Worm (Caenorhabditis elegans) whole organism, L1 larva: ENCODE data around the gene K04C2.5.
A peak's percentile ranks its signal among the peaks of the same experiment; 100 is the strongest.

Experiments
- C04F5.9 ChIP-seq: sonication (generic microtip); optimal IDR thresholded peaks from 2 replicates; lab custom pipeline; 2016; ENCODE audit warnings: missing genetic modification characterization, missing compliant biosample characterization
- F16B12.6 ChIP-seq: fragments of 150-350 bp; optimal IDR thresholded peaks from 2 replicates; lab custom pipeline; 2014; ENCODE audit warnings: missing biosample characterization, missing genetic modification characterization
- Y116A8C.19 ChIP-seq: sonication (generic microtip); optimal IDR thresholded peaks from 2 replicates; lab custom pipeline; 2016; ENCODE audit warnings: missing compliant biosample characterization, missing genetic modification characterization, borderline replicate concordance
- alr-1 ChIP-seq: fragments of 200-800 bp; sonication (Bioruptor generic); optimal IDR thresholded peaks from 2 replicates; lab custom pipeline; 2018; ENCODE audit warnings: borderline replicate concordance, mild to moderate bottlenecking, missing genetic modification characterization, missing compliant biosample characterization
- aly-2 ChIP-seq: fragments of 150-350 bp; optimal IDR thresholded peaks from 2 replicates; lab custom pipeline; 2014; ENCODE audit warnings: missing biosample characterization, missing genetic modification characterization
- blmp-1 ChIP-seq: fragments of 150-350 bp; optimal IDR thresholded peaks from 2 replicates; lab custom pipeline; 2014; ENCODE audit warnings: missing biosample characterization, missing genetic modification characterization
- ceh-63 ChIP-seq: fragments of 200-800 bp; sonication (Bioruptor generic); optimal IDR thresholded peaks from 2 replicates; lab custom pipeline; 2018; ENCODE audit warnings: mild to moderate bottlenecking, missing genetic modification characterization, missing compliant biosample characterization
- ceh-82 ChIP-seq, 3 experiments: fragments of 150-350 bp in 1 of 3; sonication (generic microtip) in 2 of 3; optimal IDR thresholded peaks; 2 replicates each; lab custom pipeline; 2014 to 2017; ENCODE audit warnings: missing biosample characterization in 3 of 3, missing genetic modification characterization in 3 of 3
- ceh-90 ChIP-seq: sonication (generic microtip); optimal IDR thresholded peaks from 2 replicates; lab custom pipeline; 2016; ENCODE audit warnings: missing genetic modification characterization, missing compliant biosample characterization
- dpl-1 ChIP-seq, 3 experiments: fragments of 150-350 bp in 2 of 3; sonication (generic microtip) in 1 of 3; optimal IDR thresholded peaks; 2 replicates each; lab custom pipeline; 2014 to 2017; ENCODE audit warnings: missing biosample characterization in 3 of 3, missing genetic modification characterization in 3 of 3, missing genetic modification reagents in 3 of 3
- dsc-1 ChIP-seq: sonication (generic microtip); optimal IDR thresholded peaks from 2 replicates; lab custom pipeline; 2016; ENCODE audit warnings: mild to moderate bottlenecking, missing genetic modification characterization, missing compliant biosample characterization
- efl-1 ChIP-seq, 4 experiments: fragments of 150-350 bp; optimal IDR thresholded peaks in 3 of 4; peaks in 1 of 4; 1 replicate in 1 of 4; 2 replicates in 3 of 4; lab custom pipeline; 2014; ENCODE audit warnings: missing biosample characterization in 2 of 4, missing genetic modification characterization in 2 of 4, missing genetic modification reagents in 2 of 4
- elt-2 ChIP-seq: sonication (generic microtip); optimal IDR thresholded peaks from 2 replicates; lab custom pipeline; 2016; ENCODE audit warnings: missing genetic modification characterization, mild to moderate bottlenecking, inconsistent platforms, missing compliant biosample characterization, missing genetic modification reagents
- fos-1 ChIP-seq: fragments of 150-350 bp; optimal IDR thresholded peaks from 2 replicates; lab custom pipeline; 2014; ENCODE audit warnings: missing biosample characterization, missing genetic modification characterization
- hlh-17 ChIP-seq: fragments of 200-800 bp; sonication (Bioruptor generic); optimal IDR thresholded peaks from 2 replicates; lab custom pipeline; 2018; ENCODE audit warnings: missing genetic modification characterization, mild to moderate bottlenecking, missing compliant biosample characterization, moderate library complexity, borderline replicate concordance
- irx-1 ChIP-seq: sonication (generic microtip); optimal IDR thresholded peaks from 2 replicates; lab custom pipeline; 2016; ENCODE audit warnings: missing genetic modification characterization, missing compliant biosample characterization
- lin-14 ChIP-seq: fragments of 200-800 bp; sonication (Bioruptor generic); optimal IDR thresholded peaks from 2 replicates; lab custom pipeline; 2018; ENCODE audit warnings: mild to moderate bottlenecking, missing genetic modification characterization, moderate library complexity, missing compliant biosample characterization
- lin-15B ChIP-seq: fragments of 150-350 bp; sonication (generic microtip); optimal IDR thresholded peaks from 3 replicates; lab custom pipeline; 2014; ENCODE audit warnings: missing biosample characterization, missing genetic modification characterization
- lin-35 ChIP-seq, 2 experiments: fragments of 150-350 bp; optimal IDR thresholded peaks; 2 replicates each; lab custom pipeline; 2014; ENCODE audit warnings: missing biosample characterization in 2 of 2, missing genetic modification characterization in 2 of 2, missing genetic modification reagents in 2 of 2
- lin-39 ChIP-seq: fragments of 150-350 bp; optimal IDR thresholded peaks from 2 replicates; lab custom pipeline; 2014; ENCODE audit warnings: missing biosample characterization, missing genetic modification reagents, missing genetic modification characterization
- lsy-2 ChIP-seq, 2 experiments: fragments of 150-350 bp; optimal IDR thresholded peaks; 2 replicates each; lab custom pipeline; 2014; ENCODE audit warnings: missing biosample characterization in 2 of 2, missing genetic modification characterization in 2 of 2
- mab-9 ChIP-seq: fragments of 200-800 bp; sonication (Bioruptor generic); IDR thresholded peaks from 2 replicates; pipeline ENCODE4 v1.3.6; 2022; ENCODE audit warnings: missing genetic modification reagents, missing genetic modification characterization, missing compliant biosample characterization
- mdl-1 ChIP-seq, 2 experiments: fragments of 150-350 bp; optimal IDR thresholded peaks; 2 replicates each; lab custom pipeline; 2014 to 2017; ENCODE audit warnings: missing biosample characterization in 2 of 2, missing genetic modification characterization in 2 of 2, inconsistent platforms in 1 of 2
- mef-2 ChIP-seq: fragments of 150-350 bp; optimal IDR thresholded peaks from 2 replicates; lab custom pipeline; 2014; ENCODE audit warnings: missing biosample characterization, missing genetic modification characterization
- mep-1 ChIP-seq: fragments of 150-350 bp; optimal IDR thresholded peaks from 2 replicates; lab custom pipeline; 2014; ENCODE audit warnings: missing biosample characterization, missing genetic modification characterization
- nhr-11 ChIP-seq: fragments of 150-350 bp; optimal IDR thresholded peaks from 2 replicates; lab custom pipeline; 2014; ENCODE audit warnings: missing biosample characterization, missing genetic modification characterization
- nhr-19 ChIP-seq: fragments of 200-800 bp; sonication (Bioruptor generic); conservative IDR thresholded peaks from 2 replicates; pipeline ENCODE4 v1.3.6; 2022; ENCODE audit warnings: missing genetic modification characterization, missing compliant biosample characterization
- nhr-20 ChIP-seq: sonication (generic microtip); optimal IDR thresholded peaks from 2 replicates; lab custom pipeline; 2016; ENCODE audit warnings: mild to moderate bottlenecking, missing genetic modification characterization, missing compliant biosample characterization
- nhr-28 ChIP-seq: fragments of 150-350 bp; optimal IDR thresholded peaks from 2 replicates; lab custom pipeline; 2014; ENCODE audit warnings: missing biosample characterization, missing genetic modification characterization
- nhr-47 ChIP-seq: sonication (generic microtip); optimal IDR thresholded peaks from 2 replicates; lab custom pipeline; 2016; ENCODE audit warnings: mild to moderate bottlenecking, missing genetic modification characterization, moderate library complexity, missing compliant biosample characterization
- nhr-71 ChIP-seq: sonication (generic microtip); optimal IDR thresholded peaks from 2 replicates; lab custom pipeline; 2016; ENCODE audit warnings: mild to moderate bottlenecking, missing genetic modification characterization, moderate library complexity, missing compliant biosample characterization
- nhr-85 ChIP-seq: sonication (generic microtip); peaks from one replicate; lab custom pipeline; 2016; ENCODE audit warnings: missing genetic modification characterization, inconsistent platforms, missing compliant biosample characterization
- pag-3 ChIP-seq: sonication (generic microtip); optimal IDR thresholded peaks from 2 replicates; lab custom pipeline; 2017; ENCODE audit warnings: missing genetic modification characterization, mild to moderate bottlenecking, missing compliant biosample characterization, antibody characterized with exemption, borderline replicate concordance; ENCODE audit not compliant: insufficient read depth
- pax-3 ChIP-seq: fragments of 200-800 bp; sonication (Bioruptor generic); optimal IDR thresholded peaks from 2 replicates; lab custom pipeline; 2018; ENCODE audit warnings: mild to moderate bottlenecking, missing genetic modification characterization, moderate library complexity, missing compliant biosample characterization
- pqm-1 ChIP-seq: sonication (generic microtip); optimal IDR thresholded peaks from 3 replicates; lab custom pipeline; 2017; ENCODE audit warnings: missing biosample characterization, missing genetic modification characterization
- rnt-1 ChIP-seq: sonication (generic microtip); optimal IDR thresholded peaks from 2 replicates; lab custom pipeline; 2016; ENCODE audit warnings: mild to moderate bottlenecking, missing genetic modification characterization, moderate library complexity, missing compliant biosample characterization
- snpc-4 ChIP-seq: fragments of 150-350 bp; optimal IDR thresholded peaks from 2 replicates; lab custom pipeline; 2014; ENCODE audit warnings: missing biosample characterization, missing genetic modification characterization
- snu-23 ChIP-seq: sonication (generic microtip); optimal IDR thresholded peaks from 2 replicates; lab custom pipeline; 2016; ENCODE audit warnings: missing genetic modification characterization, missing compliant biosample characterization
- sox-4 ChIP-seq: sonication (generic microtip); optimal IDR thresholded peaks from 2 replicates; lab custom pipeline; 2016; ENCODE audit warnings: missing genetic modification characterization, missing compliant biosample characterization
- sup-37 ChIP-seq: fragments of 200-800 bp; sonication (Bioruptor generic); optimal IDR thresholded peaks from 2 replicates; lab custom pipeline; 2018; ENCODE audit warnings: mild to moderate bottlenecking, missing genetic modification characterization, missing compliant biosample characterization
- swsn-7 ChIP-seq: sonication (generic microtip); optimal IDR thresholded peaks from 2 replicates; lab custom pipeline; 2016; ENCODE audit warnings: missing genetic modification characterization, missing compliant biosample characterization
- tbx-2 ChIP-seq: sonication (generic microtip); optimal IDR thresholded peaks from 2 replicates; lab custom pipeline; 2016; ENCODE audit warnings: missing genetic modification characterization, missing compliant biosample characterization
- unc-86 ChIP-seq: sonication (generic microtip); optimal IDR thresholded peaks from 2 replicates; lab custom pipeline; 2016; ENCODE audit warnings: missing genetic modification characterization, missing compliant biosample characterization
- vab-15 ChIP-seq: sonication (generic microtip); optimal IDR thresholded peaks from 2 replicates; lab custom pipeline; 2017; ENCODE audit warnings: missing genotype, mild to moderate bottlenecking, missing genetic modification characterization, missing compliant biosample characterization
- ztf-11 ChIP-seq, 2 experiments: sonication (generic microtip); optimal IDR thresholded peaks; 2 replicates each; lab custom pipeline; 2016 to 2017; ENCODE audit warnings: missing genetic modification characterization in 2 of 2, missing biosample characterization in 1 of 2, missing compliant biosample characterization in 1 of 2

Gene K04C2.5

ce11 chrIII:6903056-6903977 is 11.9 kb upstream of the K04C2.5 start, which contains the start of the genes brc-2 and T07E3.3:
TSS of gene brc-2 (minus strand) at chrIII:6903106.
TSS of gene T07E3.3 (plus strand) at chrIII:6903877.
- TF ChIP-seq unc-86 = no peak
- TF ChIP-seq dsc-1 = peak; percentile 31
- TF ChIP-seq elt-2 (tag; lab: Kevin White, UChicago) = peak; percentile 19
- no peak for TF ChIP-seq nhr-19 (GFP tag; lab: Robert Waterston, UW)
- TF ChIP-seq irx-1 (tag; lab: Kevin White, UChicago) = no peak
- peak; percentile 66 for TF ChIP-seq lin-14 (GFP tag; lab: Kevin White, UChicago)
- TF ChIP-seq mab-9 (GFP tag; lab: Robert Waterston, UW) = no peak
- no peak for TF ChIP-seq C04F5.9 (tag; lab: Kevin White, UChicago)
- TF ChIP-seq tbx-2 (tag; lab: Kevin White, UChicago) = peak; percentile 3
- peak in 1 of 2 experiments; percentile 17 for TF ChIP-seq lin-35 (GFP tag; optimal IDR thresholded peaks at IDR 0.05; lab: Kevin White, UChicago)
- no peak for TF ChIP-seq nhr-11 (tag; lab: Kevin White, UChicago)
- TF ChIP-seq nhr-85 (tag; lab: Kevin White, UChicago) = peak; percentile 43
- TF ChIP-seq lsy-2 (tag; optimal IDR thresholded peaks at IDR 0.05; lab: Kevin White, UChicago) = peak in 1 of 2 experiments; percentile 54
- TF ChIP-seq sup-37 (GFP tag; lab: Kevin White, UChicago) = no peak
- peak; percentile 1 for TF ChIP-seq snu-23 (GFP tag; lab: Kevin White, UChicago)
- TF ChIP-seq mdl-1 (tag; optimal IDR thresholded peaks at IDR 0.05; lab: Kevin White, UChicago) = no peak
- peak; percentile 27 for TF ChIP-seq blmp-1 (tag; lab: Kevin White, UChicago)
- TF ChIP-seq efl-1 (optimal IDR thresholded peaks at IDR 0.05; lab: Kevin White, UChicago) = peak in 1 of 2 experiments; percentile 13
- no peak for TF ChIP-seq efl-1 (GFP tag; optimal IDR thresholded peaks at IDR 0.05 in 1 of 2; lab: Kevin White, UChicago)
- TF ChIP-seq hlh-17 (GFP tag; lab: Kevin White, UChicago) = no peak
- TF ChIP-seq nhr-47 (tag; lab: Kevin White, UChicago) = peak; percentile 1
- no peak for TF ChIP-seq ceh-90 (tag; lab: Kevin White, UChicago)
- no peak for TF ChIP-seq F16B12.6 (tag; lab: Kevin White, UChicago)
- TF ChIP-seq nhr-71 (tag; lab: Kevin White, UChicago) = peak; percentile 5
- TF ChIP-seq ceh-63 = no peak
- TF ChIP-seq rnt-1 (tag; lab: Kevin White, UChicago) = no peak
- no peak for TF ChIP-seq snpc-4 (tag; lab: Kevin White, UChicago)
- TF ChIP-seq ceh-82 (tag; optimal IDR thresholded peaks at IDR 0.05; lab: Kevin White, UChicago) = peak in 1 of 3 experiments; percentile 9

- TF ChIP-seq lin-39 (tag; lab: Kevin White, UChicago) (peak; percentile 26), pqm-1 (tag; lab: Kevin White, UChicago) (no peak), aly-2 (tag; lab: Kevin White, UChicago) (peak; percentile 51), mef-2 (tag; lab: Kevin White, UChicago) (no peak)
These were observed 9.1 kb upstream of the K04C2.5 start for ce11 chrIII:6900609-6901008.

- no peak for TF ChIP-seq sup-37 (GFP tag; lab: Kevin White, UChicago)
- TF ChIP-seq lin-35 (GFP tag; optimal IDR thresholded peaks at IDR 0.05; lab: Kevin White, UChicago) = peak in 1 of 2 experiments; percentile 61
- TF ChIP-seq lin-39 (tag; lab: Kevin White, UChicago) = peak; percentile 29
- no peak for TF ChIP-seq sox-4 (tag; lab: Kevin White, UChicago)
- TF ChIP-seq ztf-11 (tag; optimal IDR thresholded peaks at IDR 0.05; lab: Kevin White, UChicago) = no peak
- peak; percentile 21 for TF ChIP-seq mep-1 (tag; lab: Kevin White, UChicago)
- no peak for TF ChIP-seq nhr-28
- TF ChIP-seq dpl-1 (GFP tag; optimal IDR thresholded peaks at IDR 0.05; lab: Kevin White, UChicago) = peak in 2 of 3 experiments; percentile 10 to 31
- peak; percentile 83 for TF ChIP-seq nhr-20
- TF ChIP-seq dsc-1 = no peak
- peak; percentile 5 for TF ChIP-seq fos-1 (tag; lab: Kevin White, UChicago)
- no peak for TF ChIP-seq lin-15B
- TF ChIP-seq swsn-7 (tag; lab: Kevin White, UChicago) = peak; percentile 12
- peak; percentile 82 for TF ChIP-seq lin-14 (GFP tag; lab: Kevin White, UChicago)
- no peak for TF ChIP-seq pax-3 (tag; lab: Kevin White, UChicago)
- TF ChIP-seq alr-1 (tag; lab: Kevin White, UChicago) = no peak
- peak; percentile 79 for TF ChIP-seq nhr-19 (GFP tag; lab: Robert Waterston, UW)
- no peak for TF ChIP-seq pqm-1 (tag; lab: Kevin White, UChicago)
- no peak for TF ChIP-seq pag-3 (tag; lab: Kevin White, UChicago)
- TF ChIP-seq vab-15 (tag; lab: Kevin White, UChicago) = no peak
- TF ChIP-seq Y116A8C.19 (tag; lab: Kevin White, UChicago) = no peak
These were observed 7.1 kb upstream of the K04C2.5 start for ce11 chrIII:6898518-6898917.
